Worm (Caenorhabditis elegans): Measurements from ENCODE around the gene ztf-14.

ce11 chrX:14502116-14502587 is 6.3 kb downstream of the ztf-14 start:
- TF ChIP-seq pha-4 (tag; optimal IDR thresholded peaks at IDR 0.05) (no peak), nhr-237 (tag; optimal IDR thresholded peaks at IDR 0.05) (no peak), lin-13 (tag; optimal IDR thresholded peaks at IDR 0.05) (no peak), elt-1 (tag; optimal IDR thresholded peaks at IDR 0.05; ENCODE audit: borderline replicate concordance, insufficient read depth) (no peak), lsy-2 (tag; optimal IDR thresholded peaks at IDR 0.05) (no peak), nhr-76 (tag; optimal IDR thresholded peaks at IDR 0.05) (no peak)
